Worm (Caenorhabditis elegans): ENCODE data around the gene F58G11.4.

The F58G11.4 gene

ce11 chrV:13724781-13725180 is 52.4 kb downstream of the F58G11.4 start, which contains the start of gene F35E12.2:
Gene F35E12.2, minus strand, starts transcription at chrV:13724881.
- no peak for TF ChIP-seq unc-39 (tag; optimal IDR thresholded peaks at IDR 0.05)
- TF ChIP-seq ces-1 (GFP tag; optimal IDR thresholded peaks at IDR 0.05) = no peak

- TF ChIP-seq unc-120 (tag; optimal IDR thresholded peaks at IDR 0.05; ENCODE audit: poor library complexity, severe bottlenecking) = no peak
- TF ChIP-seq pha-4 (tag; optimal IDR thresholded peaks at IDR 0.05) = no peak
- no peak for TF ChIP-seq nhr-12 (tag; optimal IDR thresholded peaks at IDR 0.05)
- no peak for TF ChIP-seq mls-2 (tag; optimal IDR thresholded peaks at IDR 0.05)
- no peak for TF ChIP-seq sptf-1 (tag; optimal IDR thresholded peaks at IDR 0.05)
- no peak for TF ChIP-seq mab-5 (tag; optimal IDR thresholded peaks at IDR 0.05)
- no peak for TF ChIP-seq cnd-1 (tag; optimal IDR thresholded peaks at IDR 0.05)
- TF ChIP-seq snpc-4 (tag; optimal IDR thresholded peaks at IDR 0.05) = no peak
- no peak for TF ChIP-seq mep-1 (tag; optimal IDR thresholded peaks at IDR 0.05)
- TF ChIP-seq zip-8 (tag; optimal IDR thresholded peaks at IDR 0.05) = no peak
- TF ChIP-seq lin-13 (tag; optimal IDR thresholded peaks at IDR 0.05) = no peak
- TF ChIP-seq blmp-1 (tag; optimal IDR thresholded peaks at IDR 0.05) = no peak
- no peak for TF ChIP-seq drap-1 (GFP tag; optimal IDR thresholded peaks at IDR 0.05)
- no peak for TF ChIP-seq ceh-43 (GFP tag; optimal IDR thresholded peaks at IDR 0.05)
- no peak for TF ChIP-seq ztf-11 (tag; optimal IDR thresholded peaks at IDR 0.05)
- no peak for TF ChIP-seq M03D4.4 (tag; optimal IDR thresholded peaks at IDR 0.05)
- TF ChIP-seq unc-39 (tag; optimal IDR thresholded peaks at IDR 0.05) = no peak
- TF ChIP-seq sem-2 (GFP tag; optimal IDR thresholded peaks at IDR 0.05) = no peak
- TF ChIP-seq bed-3 (GFP tag; optimal IDR thresholded peaks at IDR 0.05) = no peak
- TF ChIP-seq nhr-237 (tag; optimal IDR thresholded peaks at IDR 0.05) = no peak
Observed at ce11 chrV:13725574-13725973, 53.2 kb downstream of the F58G11.4 start, which contains the start of gene fbxa-181. Gene fbxa-181, plus strand, starts transcription at chrV:13725874.

All from whole organism, mixed stage, embryonic.